Worm (Caenorhabditis elegans): ENCODE results near the gene mrck-1.

ce11 chrV:6211509-6211908, 55.6 kb downstream of the mrck-1 start:
- TF ChIP-seq ceh-16 (tag; optimal IDR thresholded peaks at IDR 0.05) (no peak), nhr-237 (tag; optimal IDR thresholded peaks at IDR 0.05) (no peak), egl-27 (tag; optimal IDR thresholded peaks at IDR 0.05) (no peak), ama-1 (optimal IDR thresholded peaks at IDR 0.05) (no peak)

Measured in whole organism, L2 larva.